Worm (Caenorhabditis elegans): ENCODE measurements around the gene C16E9.1.
A peak's percentile ranks its signal among the peaks of the same experiment; 100 is the strongest.

C16E9.1 gene

DNA sequence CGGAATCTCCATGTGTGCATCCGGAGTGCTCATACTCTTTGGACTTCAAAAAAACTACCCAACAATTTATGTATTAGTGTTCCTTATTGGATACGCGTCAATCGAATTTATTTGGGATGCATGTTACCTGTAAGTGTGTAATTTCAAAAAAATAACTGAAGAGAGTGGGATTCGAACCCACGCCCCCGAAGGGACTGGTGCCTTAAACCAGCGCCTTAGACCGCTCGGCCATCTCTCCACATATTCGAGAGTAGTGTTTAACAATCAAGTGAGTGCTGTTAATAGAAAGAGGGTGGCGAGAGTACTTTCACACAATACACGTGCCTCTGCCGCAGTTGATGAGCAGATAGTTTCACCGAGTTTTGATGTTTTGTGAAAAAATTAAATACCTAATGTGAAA is 37.1 kb upstream of the C16E9.1 start (continued):
- TF ChIP-seq fkh-10 (GFP tag; optimal IDR thresholded peaks at IDR 0.05), result no peak
- peak; percentile 79 for TF ChIP-seq hlh-6 (tag; optimal IDR thresholded peaks at IDR 0.05)
- TF ChIP-seq eyg-1 (tag; optimal IDR thresholded peaks at IDR 0.05), result no peak
- TF ChIP-seq ceh-34 (tag; optimal IDR thresholded peaks at IDR 0.05), result peak; percentile 36
- TF ChIP-seq ceh-22 (tag; optimal IDR thresholded peaks at IDR 0.05), result no peak
- peak; percentile 68 for TF ChIP-seq che-1 (tag; optimal IDR thresholded peaks at IDR 0.05)
- TF ChIP-seq pax-1 (tag; optimal IDR thresholded peaks at IDR 0.05), result no peak
- TF ChIP-seq hlh-30 (tag; optimal IDR thresholded peaks at IDR 0.05; ENCODE audit: insufficient read depth), result no peak
- TF ChIP-seq unc-3 (GFP tag; conservative IDR thresholded peaks at IDR 0.05), result peak; percentile 73
- TF ChIP-seq unc-3 (tag; optimal IDR thresholded peaks at IDR 0.05), result peak; percentile 60
- no peak for TF ChIP-seq elt-4 (tag; optimal IDR thresholded peaks at IDR 0.05)
- TF ChIP-seq unc-55 (GFP tag; optimal IDR thresholded peaks at IDR 0.05), result no peak
- peak; percentile 68 for TF ChIP-seq pat-9 (tag; optimal IDR thresholded peaks at IDR 0.05)
- peak; percentile 38 for TF ChIP-seq npax-4 (tag; optimal IDR thresholded peaks at IDR 0.05)
- peak; percentile 37 for TF ChIP-seq unc-86 (tag; optimal IDR thresholded peaks at IDR 0.05)
- peak; percentile 50 for TF ChIP-seq ttx-3 (tag; optimal IDR thresholded peaks at IDR 0.05)
- 0 out of 2 replicates have a peak, but pooled peaks have one; percentile 56 for TF ChIP-seq ceh-45 (GFP tag; IDR thresholded peaks at IDR 0.05)
- peak; percentile 3 for TF ChIP-seq K02D7.2 (tag; optimal IDR thresholded peaks at IDR 0.05)
- TF ChIP-seq fkh-6 (tag; optimal IDR thresholded peaks at IDR 0.05), result peak; percentile 51
- no peak for TF ChIP-seq unc-42 (tag; optimal IDR thresholded peaks at IDR 0.05)
- TF ChIP-seq dmd-4 (tag; optimal IDR thresholded peaks at IDR 0.05; ENCODE audit: borderline replicate concordance), result no peak
- peak; percentile 57 for TF ChIP-seq fax-1 (tag; optimal IDR thresholded peaks at IDR 0.05)
- TF ChIP-seq elt-2 (tag; optimal IDR thresholded peaks at IDR 0.05), result peak; percentile 77
- TF ChIP-seq T23F11.4 (GFP tag; optimal IDR thresholded peaks at IDR 0.05), result peak; percentile 10
- TF ChIP-seq hlh-15 (tag; optimal IDR thresholded peaks at IDR 0.05), result peak; percentile 33
- TF ChIP-seq lin-11 (tag; optimal IDR thresholded peaks at IDR 0.05), result peak; percentile 63
- TF ChIP-seq ceh-9 (tag; optimal IDR thresholded peaks at IDR 0.05), result no peak
- TF ChIP-seq hlh-8 (tag; optimal IDR thresholded peaks at IDR 0.05), result peak; percentile 26
- TF ChIP-seq ceh-6 (GFP tag; optimal IDR thresholded peaks at IDR 0.05), result peak; percentile 75
- TF ChIP-seq pag-3 (tag; optimal IDR thresholded peaks at IDR 0.05; ENCODE audit: borderline replicate concordance), result peak; percentile 25
- TF ChIP-seq ref-2 (tag; optimal IDR thresholded peaks at IDR 0.05), result peak; percentile 41
- TF ChIP-seq madf-2 (tag; optimal IDR thresholded peaks at IDR 0.05), result peak; percentile 47
- TF ChIP-seq tbx-7 (tag; optimal IDR thresholded peaks at IDR 0.05), result peak; percentile 40
- TF ChIP-seq pqm-1 (tag; optimal IDR thresholded peaks at IDR 0.05), result peak; percentile 64
- no peak for TF ChIP-seq ama-1 (optimal IDR thresholded peaks at IDR 0.05)
- no peak for TF ChIP-seq nhr-11 (tag; optimal IDR thresholded peaks at IDR 0.05)
- no peak for TF ChIP-seq pha-4 (tag; optimal IDR thresholded peaks at IDR 0.05)
- no peak for TF ChIP-seq zip-5 (tag; optimal IDR thresholded peaks at IDR 0.05)
- peak; percentile 64 for TF ChIP-seq sdc-2 (tag; optimal IDR thresholded peaks at IDR 0.05)
- peak; percentile 50 for TF ChIP-seq nhr-232 (tag; optimal IDR thresholded peaks at IDR 0.05)

DNA sequence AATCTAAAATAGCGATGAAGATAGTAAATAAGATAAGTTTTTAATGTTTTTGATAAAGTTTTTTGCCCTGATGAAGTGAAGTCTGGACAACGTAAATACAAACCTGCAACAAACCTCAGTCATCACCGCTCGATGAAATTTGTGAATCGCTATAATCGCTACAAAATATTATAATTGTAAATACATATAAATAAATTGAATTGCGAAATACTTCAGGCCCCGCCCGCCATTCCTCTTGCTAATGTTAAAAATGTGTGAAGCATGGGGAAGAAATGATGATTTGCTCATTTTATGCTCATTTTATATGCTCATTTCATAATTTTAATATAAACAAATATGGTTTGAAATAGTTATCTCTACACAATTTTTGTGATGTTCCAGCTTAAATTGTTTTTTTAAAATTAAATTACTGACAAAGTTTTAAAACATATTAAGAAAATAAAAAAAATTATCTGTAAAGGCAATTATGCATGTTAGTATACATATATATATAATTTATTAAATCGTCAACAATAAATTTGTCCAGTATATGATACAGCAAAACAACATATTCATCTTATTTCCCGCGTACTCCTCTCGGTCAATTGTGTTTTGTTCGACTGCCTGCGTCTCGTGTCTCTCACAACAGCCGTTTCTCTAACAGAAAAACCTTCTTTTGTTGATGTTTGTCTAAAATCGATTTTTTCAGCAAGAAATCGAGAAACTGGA is 35.8 kb upstream of the C16E9.1 start, which contains the start of gene sid-5:
Gene sid-5, plus strand, starts transcription at position 658 of the 708 bp plus-strand sequence.
- TF ChIP-seq elt-4 (tag; optimal IDR thresholded peaks at IDR 0.05), result no peak
- TF ChIP-seq pax-1 (tag; optimal IDR thresholded peaks at IDR 0.05), result no peak
- no peak for TF ChIP-seq C38D4.7 (GFP tag; optimal IDR thresholded peaks at IDR 0.05)
- TF ChIP-seq ahr-1 (tag; optimal IDR thresholded peaks at IDR 0.05), result no peak
- no peak for TF ChIP-seq ceh-45 (GFP tag; IDR thresholded peaks at IDR 0.05)
- TF ChIP-seq pat-9 (tag; optimal IDR thresholded peaks at IDR 0.05), result no peak
- no peak for TF ChIP-seq sox-2 (GFP tag; IDR thresholded peaks at IDR 0.05)
- no peak for TF ChIP-seq eyg-1 (tag; optimal IDR thresholded peaks at IDR 0.05)
- no peak for TF ChIP-seq pqm-1 (tag; optimal IDR thresholded peaks at IDR 0.05)
- TF ChIP-seq ttx-3 (tag; optimal IDR thresholded peaks at IDR 0.05), result no peak
- TF ChIP-seq ztf-16 (tag; optimal IDR thresholded peaks at IDR 0.05), result no peak
- TF ChIP-seq gmeb-2 (tag; optimal IDR thresholded peaks at IDR 0.05), result no peak
- TF ChIP-seq rnt-1 (tag; optimal IDR thresholded peaks at IDR 0.05), result no peak
- TF ChIP-seq unc-55 (GFP tag; optimal IDR thresholded peaks at IDR 0.05), result no peak
- no peak for TF ChIP-seq hlh-15 (tag; optimal IDR thresholded peaks at IDR 0.05)
- TF ChIP-seq zip-5 (tag; optimal IDR thresholded peaks at IDR 0.05), result no peak
- no peak for TF ChIP-seq elt-2 (tag; optimal IDR thresholded peaks at IDR 0.05)
- no peak for TF ChIP-seq unc-86 (tag; optimal IDR thresholded peaks at IDR 0.05)
- no peak for TF ChIP-seq ceh-9 (tag; optimal IDR thresholded peaks at IDR 0.05)
- no peak for TF ChIP-seq odd-2 (tag; optimal IDR thresholded peaks at IDR 0.05)

Measured in whole organism, late embryonic.